Fruit fly (Drosophila melanogaster) whole organism, prepupa: Measurements from ENCODE around the gene CG14143.

Experiments
- Blimp-1 ChIP-seq: fragments of 200-800 bp; sonication (Bioruptor generic); optimal IDR thresholded peaks from 3 replicates; lab custom pipeline; 2017; ENCODE audit warnings: missing biosample characterization, missing genetic modification characterization, mild to moderate bottlenecking, moderate library complexity, missing genetic modification reagents
- CG10669 ChIP-seq: fragments of 200-800 bp; sonication (Bioruptor generic); optimal IDR thresholded peaks from 3 replicates; lab custom pipeline; 2018; ENCODE audit warnings: missing biosample characterization, mild to moderate bottlenecking, missing genetic modification characterization, moderate library complexity
- CG11294 ChIP-seq: fragments of 200-800 bp; sonication (Bioruptor generic); IDR thresholded peaks from 2 replicates; pipeline ENCODE4 v1.3.6; 2022; ENCODE audit warnings: missing biosample characterization, missing genetic modification characterization
- CG11762 ChIP-seq: fragments of 200-800 bp; sonication (Bioruptor generic); optimal IDR thresholded peaks from 3 replicates; lab custom pipeline; 2016; ENCODE audit warnings: missing biosample characterization, missing genetic modification characterization; ENCODE audit not compliant: insufficient read depth
- CG11902 ChIP-seq: fragments of 200-800 bp; sonication (Bioruptor generic); optimal IDR thresholded peaks from 3 replicates; lab custom pipeline; 2016; ENCODE audit warnings: missing biosample characterization, missing genetic modification characterization
- CG15336 ChIP-seq: fragments of 200-800 bp; sonication (Bioruptor generic); IDR thresholded peaks from 2 replicates; pipeline ENCODE4 v1.3.6; 2022; ENCODE audit warnings: missing biosample characterization, missing genetic modification characterization
- CG1621 ChIP-seq: fragments of 200-800 bp; sonication (Bioruptor generic); optimal IDR thresholded peaks from 3 replicates; lab custom pipeline; 2018; ENCODE audit warnings: missing biosample characterization, mild to moderate bottlenecking, missing genetic modification characterization
- CG16779 ChIP-seq: fragments of 200-800 bp; sonication (Bioruptor generic); optimal IDR thresholded peaks from 3 replicates; lab custom pipeline; 2017; ENCODE audit warnings: missing biosample characterization, mild to moderate bottlenecking, missing genetic modification characterization
- CG3032 ChIP-seq: fragments of 200-800 bp; optimal IDR thresholded peaks from 2 replicates; lab custom pipeline; 2019; ENCODE audit warnings: missing biosample characterization, mild to moderate bottlenecking, missing genetic modification characterization, moderate library complexity
- CG31627 ChIP-seq: fragments of 200-800 bp; sonication (Bioruptor generic); optimal IDR thresholded peaks from 3 replicates; lab custom pipeline; 2016; ENCODE audit warnings: missing biosample characterization, missing genetic modification characterization
- CG32006 ChIP-seq: fragments of 200-800 bp; sonication (Bioruptor generic); optimal IDR thresholded peaks from 3 replicates; lab custom pipeline; 2017; ENCODE audit warnings: missing biosample characterization, mild to moderate bottlenecking, missing genetic modification characterization
- CG34406 ChIP-seq: fragments of 200-800 bp; sonication (Bioruptor generic); optimal IDR thresholded peaks from 3 replicates; lab custom pipeline; 2016; ENCODE audit warnings: missing biosample characterization, missing genetic modification characterization
- CG3919 ChIP-seq: fragments of 200-800 bp; sonication (Bioruptor generic); optimal IDR thresholded peaks from 3 replicates; lab custom pipeline; 2016; ENCODE audit warnings: missing biosample characterization, missing genetic modification characterization
- CG6163 ChIP-seq: fragments of 200-800 bp; sonication (Bioruptor generic); IDR thresholded peaks from 3 replicates; pipeline ENCODE4 v1.3.6; 2022; ENCODE audit warnings: missing biosample characterization, missing genetic modification characterization
- CG6792 ChIP-seq: fragments of 200-800 bp; sonication (Bioruptor generic); optimal IDR thresholded peaks from 3 replicates; lab custom pipeline; 2016; ENCODE audit warnings: missing biosample characterization, missing genetic modification characterization
- CG6808 ChIP-seq: fragments of 200-800 bp; sonication (Bioruptor generic); optimal IDR thresholded peaks from 3 replicates; lab custom pipeline; 2017; ENCODE audit warnings: missing biosample characterization, missing genetic modification characterization, mild to moderate bottlenecking, moderate library complexity, missing genetic modification reagents
- CG6854 ChIP-seq: fragments of 200-800 bp; sonication (Bioruptor generic); optimal IDR thresholded peaks from 2 replicates; lab custom pipeline; 2017; ENCODE audit warnings: missing biosample characterization, mild to moderate bottlenecking, missing genetic modification characterization
- CG8319 ChIP-seq: fragments of 200-800 bp; sonication (Bioruptor generic); optimal IDR thresholded peaks from 3 replicates; lab custom pipeline; 2016; ENCODE audit warnings: missing biosample characterization, missing genetic modification characterization
- CG8632 ChIP-seq: fragments of 200-800 bp; sonication (Bioruptor generic); optimal IDR thresholded peaks from 3 replicates; lab custom pipeline; 2016; ENCODE audit warnings: missing biosample characterization, missing genetic modification characterization
- CG9139 ChIP-seq: fragments of 200-800 bp; sonication (Bioruptor generic); optimal IDR thresholded peaks from 3 replicates; lab custom pipeline; 2017; ENCODE audit warnings: missing biosample characterization, mild to moderate bottlenecking, missing genetic modification characterization
- Eip78C ChIP-seq: fragments of 200-800 bp; sonication (Bioruptor generic); peaks from one replicate; lab custom pipeline; 2016; ENCODE audit warnings: missing biosample characterization, missing genetic modification characterization
- Ets21C ChIP-seq: fragments of 200-800 bp; sonication (Bioruptor generic); optimal IDR thresholded peaks from 3 replicates; lab custom pipeline; 2016; ENCODE audit warnings: missing biosample characterization, missing genetic modification characterization
- Ets96B ChIP-seq: fragments of 200-800 bp; optimal IDR thresholded peaks from 2 replicates; lab custom pipeline; 2019; ENCODE audit warnings: missing biosample characterization, mild to moderate bottlenecking, missing genetic modification characterization, moderate library complexity
- Hr38 ChIP-seq: sonication (Bioruptor generic); optimal IDR thresholded peaks from 2 replicates; lab custom pipeline; 2016; ENCODE audit warnings: missing biosample characterization, missing genetic modification characterization
- Hr39 ChIP-seq: fragments of 200-800 bp; sonication (Bioruptor generic); optimal IDR thresholded peaks from 2 replicates; lab custom pipeline; 2016; ENCODE audit warnings: missing biosample characterization, missing genetic modification characterization
- Met ChIP-seq: fragments of 200-800 bp; sonication (Bioruptor generic); optimal IDR thresholded peaks from 3 replicates; lab custom pipeline; 2016; ENCODE audit warnings: missing biosample characterization, missing genetic modification characterization
- Sox14 ChIP-seq: fragments of 200-800 bp; sonication (Bioruptor generic); optimal IDR thresholded peaks from 3 replicates; lab custom pipeline; 2016; ENCODE audit warnings: missing biosample characterization, missing genetic modification characterization
- Sox15 ChIP-seq: fragments of 200-800 bp; sonication (Bioruptor generic); optimal IDR thresholded peaks from 3 replicates; lab custom pipeline; 2016; ENCODE audit warnings: missing biosample characterization, missing genetic modification characterization
- achi ChIP-seq: fragments of 200-800 bp; sonication (Bioruptor generic); optimal IDR thresholded peaks from 3 replicates; lab custom pipeline; 2016; ENCODE audit warnings: missing biosample characterization, missing genetic modification characterization
- cyc ChIP-seq: fragments of 200-800 bp; sonication (Bioruptor generic); optimal IDR thresholded peaks from 3 replicates; lab custom pipeline; 2016; ENCODE audit warnings: missing biosample characterization, missing genetic modification characterization
- dac ChIP-seq: fragments of 200-800 bp; sonication (Bioruptor generic); optimal IDR thresholded peaks from 2 replicates; lab custom pipeline; 2017; ENCODE audit warnings: missing biosample characterization, mild to moderate bottlenecking, missing genetic modification characterization
- dsx ChIP-seq: fragments of 200-800 bp; optimal IDR thresholded peaks from 3 replicates; lab custom pipeline; 2019; ENCODE audit warnings: missing biosample characterization, mild to moderate bottlenecking, missing genetic modification characterization, moderate library complexity; ENCODE audit not compliant: poor library complexity, severe bottlenecking
- eg ChIP-seq: fragments of 200-800 bp; sonication (Bioruptor generic); IDR thresholded peaks from 3 replicates; pipeline ENCODE4 v1.3.6; 2022; ENCODE audit warnings: missing biosample characterization, missing genetic modification characterization
- esn ChIP-seq: fragments of 200-800 bp; sonication (Bioruptor generic); optimal IDR thresholded peaks from 2 replicates; lab custom pipeline; 2016; ENCODE audit warnings: missing biosample characterization, mild to moderate bottlenecking, missing genetic modification characterization, moderate library complexity
- fd59A ChIP-seq: fragments of 200-800 bp; sonication (Bioruptor generic); optimal IDR thresholded peaks from 2 replicates; lab custom pipeline; 2017; ENCODE audit warnings: missing biosample characterization, mild to moderate bottlenecking, missing genetic modification characterization, missing genetic modification reagents
- fd85E ChIP-seq: fragments of 200-800 bp; sonication (Bioruptor generic); optimal IDR thresholded peaks from 3 replicates; lab custom pipeline; 2016; ENCODE audit warnings: missing biosample characterization, missing genetic modification characterization
- fkh ChIP-seq: fragments of 200-800 bp; sonication (Bioruptor generic); optimal IDR thresholded peaks from 3 replicates; lab custom pipeline; 2017; ENCODE audit warnings: missing biosample characterization, mild to moderate bottlenecking, missing genetic modification characterization, moderate library complexity
- lz ChIP-seq: fragments of 200-800 bp; sonication (Bioruptor generic); optimal IDR thresholded peaks from 3 replicates; lab custom pipeline; 2016; ENCODE audit warnings: missing biosample characterization, missing genetic modification characterization
- salr ChIP-seq, 2 experiments: fragments of 200-800 bp; sonication (Bioruptor generic); optimal IDR thresholded peaks; 3 replicates each; lab custom pipeline; 2016 to 2018; ENCODE audit warnings: missing biosample characterization in 2 of 2, missing genetic modification characterization in 2 of 2, mild to moderate bottlenecking in 1 of 2
- spab ChIP-seq: fragments of 200-800 bp; sonication (Bioruptor generic); optimal IDR thresholded peaks from 2 replicates; lab custom pipeline; 2017; ENCODE audit warnings: missing biosample characterization, mild to moderate bottlenecking, missing genetic modification characterization, missing genetic modification reagents
- ss ChIP-seq, 2 experiments: fragments of 200-800 bp; sonication (Bioruptor generic); optimal IDR thresholded peaks; 2 replicates in 1 of 2; 3 replicates in 1 of 2; lab custom pipeline; 2017 to 2018; ENCODE audit warnings: mild to moderate bottlenecking in 2 of 2, missing biosample characterization in 2 of 2, missing genetic modification characterization in 2 of 2, moderate library complexity in 1 of 2
- svp ChIP-seq: fragments of 200-800 bp; sonication (Bioruptor generic); peaks from one replicate; lab custom pipeline; 2016; ENCODE audit warnings: missing biosample characterization, missing genetic modification characterization
- topi ChIP-seq: fragments of 200-800 bp; sonication (Bioruptor generic); optimal IDR thresholded peaks from 3 replicates; lab custom pipeline; 2016; ENCODE audit warnings: missing biosample characterization, missing genetic modification characterization

Gene CG14143

dm6 chr3L:11113198-11114197, 21.3 kb upstream of the CG14143 start, which contains the start of gene Sod1 (continued):
- TF ChIP-seq CG31627 (GFP tag; lab: Kevin White, UChicago) (peak; percentile 3), CG6808 (peak; percentile 88), CG15336 (GFP tag; lab: Robert Waterston, UW) (peak; percentile 48; the same call in 1 of the 2 replicates), CG8319 (no peak), CG16779 (tag; lab: Kevin White, UChicago) (peak; percentile 60), cyc (GFP tag; lab: Kevin White, UChicago) (no peak), dsx (GFP tag; lab: Kevin White, UChicago) (peak; percentile 58), esn (peak; percentile 2), CG1621 (tag; lab: Kevin White, UChicago) (peak; percentile 61), CG34406 (GFP tag; lab: Kevin White, UChicago) (no peak), CG11294 (no peak), Hr39 (GFP tag; lab: Kevin White, UChicago) (no peak), CG6854 (GFP tag; lab: Kevin White, UChicago) (peak; percentile 91), CG9139 (peak; percentile 88), Sox15 (GFP tag; lab: Kevin White, UChicago) (no peak), spab (GFP tag; lab: Kevin White, UChicago) (peak; percentile 66), Hr38 (GFP tag; lab: Kevin White, UChicago) (no peak), Eip78C (GFP tag; lab: Kevin White, UChicago) (peak; percentile 79), CG3032 (tag; lab: Kevin White, UChicago) (no peak)

dm6 chr3L:11117733-11118132, 17.1 kb upstream of the CG14143 start:
- TF ChIP-seq CG8632 (GFP tag; lab: Kevin White, UChicago) (no peak), CG32006 (GFP tag; lab: Kevin White, UChicago) (no peak), Blimp-1 (GFP tag; lab: Kevin White, UChicago) (no peak), Hr39 (GFP tag; lab: Kevin White, UChicago) (no peak), fkh (no peak), CG6792 (no peak), achi (no peak), esn (no peak), spab (GFP tag; lab: Kevin White, UChicago) (no peak), lz (GFP tag; lab: Kevin White, UChicago) (no peak), CG6854 (GFP tag; lab: Kevin White, UChicago) (no peak), CG1621 (tag; lab: Kevin White, UChicago) (no peak), CG15336 (GFP tag; lab: Robert Waterston, UW) (no peak), svp (GFP tag; lab: Kevin White, UChicago) (no peak), CG10669 (no peak), Ets96B (tag; lab: Kevin White, UChicago) (no peak), CG11762 (no peak), salr (GFP tag; optimal IDR thresholded peaks at IDR 0.05; lab: Kevin White, UChicago) (no peak), eg (GFP tag; lab: Robert Waterston, UW) (no peak), CG11902 (GFP tag; lab: Kevin White, UChicago) (no peak)
- TF ChIP-seq, all 60 proteins: peak for 0

dm6 chr3L:11118627-11119395, 16.0 kb upstream of the CG14143 start:
- peak; percentile 56; the same call in 1 of the 3 replicates for TF ChIP-seq CG6163 (GFP tag; lab: Robert Waterston, UW)
- no peak for TF ChIP-seq Ets96B (tag; lab: Kevin White, UChicago)
- no peak for TF ChIP-seq fd85E (GFP tag; lab: Kevin White, UChicago)
- TF ChIP-seq CG3032 (tag; lab: Kevin White, UChicago), result no peak
- no peak for TF ChIP-seq CG11902 (GFP tag; lab: Kevin White, UChicago)
- TF ChIP-seq Sox14 (GFP tag; lab: Kevin White, UChicago), result peak; percentile 12
- no peak for TF ChIP-seq CG3919
- TF ChIP-seq Met (GFP tag; lab: Kevin White, UChicago), result no peak
- TF ChIP-seq Ets21C (GFP tag; lab: Kevin White, UChicago), result no peak
- peak; percentile 60 for TF ChIP-seq CG32006 (GFP tag; lab: Kevin White, UChicago)
- peak; percentile 6 for TF ChIP-seq topi (GFP tag; lab: Kevin White, UChicago)
- TF ChIP-seq CG10669, result no peak
- TF ChIP-seq ss (GFP tag; optimal IDR thresholded peaks at IDR 0.05; lab: Kevin White, UChicago), result peak; percentile 61 to 70
- TF ChIP-seq fd59A, result no peak
- TF ChIP-seq CG8319, result no peak
- peak; percentile 63 for TF ChIP-seq CG16779 (tag; lab: Kevin White, UChicago)
- no peak for TF ChIP-seq dac
- peak; percentile 54 for TF ChIP-seq CG1621 (tag; lab: Kevin White, UChicago)
- TF ChIP-seq Blimp-1 (GFP tag; lab: Kevin White, UChicago), result no peak
